Fruit fly (Drosophila melanogaster) whole organism, embryonic: ENCODE data around the gene dgt2.

Source experiments
- Abd-B ChIP-seq: fragments of 200-800 bp; sonication (Bioruptor generic); optimal IDR thresholded peaks from 2 replicates; lab custom pipeline; 2018; ENCODE audit warnings: missing biosample characterization, mild to moderate bottlenecking, missing genetic modification characterization, moderate library complexity
- Bdp1 ChIP-seq: fragments of 200-800 bp; sonication (Bioruptor generic); optimal IDR thresholded peaks from 3 replicates; lab custom pipeline; 2016; ENCODE audit warnings: missing biosample characterization, missing genetic modification characterization
- CG10959 ChIP-seq: fragments of 200-800 bp; sonication (Bioruptor generic); IDR thresholded peaks from 2 replicates; pipeline ENCODE4 v1.3.6; 2022; ENCODE audit warnings: missing biosample characterization, missing genetic modification characterization
- CG12219 ChIP-seq: fragments of 200-800 bp; sonication (Bioruptor generic); optimal IDR thresholded peaks from 3 replicates; lab custom pipeline; 2018; ENCODE audit warnings: missing biosample characterization, mild to moderate bottlenecking, missing genetic modification characterization
- CG1233 ChIP-seq: fragments of 200-800 bp; sonication (Bioruptor generic); optimal IDR thresholded peaks from 4 replicates; lab custom pipeline; 2018; ENCODE audit warnings: missing biosample characterization, mild to moderate bottlenecking, missing genetic modification characterization
- CG14014 ChIP-seq: fragments of 200-800 bp; sonication (Bioruptor generic); IDR thresholded peaks from 2 replicates; pipeline ENCODE4 v1.3.6; 2022; ENCODE audit warnings: missing biosample characterization, missing genetic modification characterization
- CG14667 ChIP-seq: fragments of 200-800 bp; sonication (Bioruptor generic); IDR thresholded peaks from 2 replicates; pipeline ENCODE4 v1.3.6; 2022; ENCODE audit warnings: missing biosample characterization, missing genetic modification characterization
- CG15479 ChIP-seq: fragments of 200-800 bp; sonication (Bioruptor generic); optimal IDR thresholded peaks from 3 replicates; lab custom pipeline; 2019; ENCODE audit warnings: missing biosample characterization, mild to moderate bottlenecking, missing genetic modification characterization, moderate library complexity
- CG16863 ChIP-seq: fragments of 200-800 bp; sonication (Bioruptor generic); optimal IDR thresholded peaks from 3 replicates; lab custom pipeline; 2016; ENCODE audit warnings: missing biosample characterization, missing genetic modification characterization
- CG17359 ChIP-seq: fragments of 200-800 bp; sonication (Bioruptor generic); optimal IDR thresholded peaks from 3 replicates; lab custom pipeline; 2018; ENCODE audit warnings: missing biosample characterization, mild to moderate bottlenecking, missing genetic modification characterization, moderate library complexity
- CG17385 ChIP-seq: fragments of 200-800 bp; sonication (Bioruptor generic); optimal IDR thresholded peaks from 3 replicates; lab custom pipeline; 2018; ENCODE audit warnings: missing biosample characterization, mild to moderate bottlenecking, missing genetic modification characterization
- CG18011 ChIP-seq: fragments of 200-800 bp; sonication (Bioruptor generic); optimal IDR thresholded peaks from 2 replicates; lab custom pipeline; 2017; ENCODE audit warnings: missing biosample characterization, missing genetic modification characterization, mild to moderate bottlenecking, moderate library complexity, missing genotype
- CG1832 ChIP-seq: fragments of 200-800 bp; sonication (Bioruptor generic); optimal IDR thresholded peaks from 2 replicates; lab custom pipeline; 2017; ENCODE audit warnings: missing biosample characterization, mild to moderate bottlenecking, missing genetic modification characterization, inconsistent platforms
- CG3847 ChIP-seq: fragments of 200-800 bp; sonication (Bioruptor generic); IDR thresholded peaks from 2 replicates; pipeline ENCODE4 v1.3.6; 2022; ENCODE audit warnings: missing biosample characterization, missing genetic modification characterization
- CG4360 ChIP-seq: fragments of 200-800 bp; sonication (Bioruptor generic); IDR thresholded peaks from 2 replicates; pipeline ENCODE4 v1.3.6; 2022; ENCODE audit warnings: missing biosample characterization, missing genetic modification characterization
- CG4854 ChIP-seq: fragments of 200-800 bp; sonication (Bioruptor generic); optimal IDR thresholded peaks from 2 replicates; lab custom pipeline; 2016; ENCODE audit warnings: missing biosample characterization, missing genetic modification characterization, inconsistent platforms
- CG6175 ChIP-seq: fragments of 200-800 bp; sonication (Bioruptor generic); IDR thresholded peaks from 3 replicates; pipeline ENCODE4 v1.3.6; 2022; ENCODE audit warnings: missing biosample characterization, missing genetic modification characterization
- CG7271 ChIP-seq: fragments of 200-800 bp; sonication (Bioruptor generic); optimal IDR thresholded peaks from 2 replicates; lab custom pipeline; 2018; ENCODE audit warnings: missing biosample characterization, mild to moderate bottlenecking, missing genetic modification characterization, moderate library complexity
- CG8359 ChIP-seq: fragments of 200-800 bp; sonication (Bioruptor generic); optimal IDR thresholded peaks from 2 replicates; lab custom pipeline; 2017; ENCODE audit warnings: missing biosample characterization, mild to moderate bottlenecking, missing genetic modification characterization, borderline replicate concordance
- D ChIP-seq, 2 experiments: fragments of 200-800 bp in 1 of 2; fragments of >200 bp in 1 of 2; sonication (Bioruptor generic) in 1 of 2; optimal IDR thresholded peaks; 2 replicates in 1 of 2; 3 replicates in 1 of 2; lab custom pipeline; 2017; ENCODE audit warnings: mild to moderate bottlenecking in 1 of 2, missing biosample characterization in 1 of 2, missing genetic modification characterization in 1 of 2, missing genetic modification reagents in 1 of 2
- Dbx ChIP-seq: fragments of 200-800 bp; sonication (Bioruptor generic); IDR thresholded peaks from 3 replicates; pipeline ENCODE4 v1.3.6; 2022; ENCODE audit warnings: missing biosample characterization, missing genetic modification characterization
- Dip3 ChIP-seq: fragments of 200-800 bp; sonication (Bioruptor generic); optimal IDR thresholded peaks from 3 replicates; lab custom pipeline; 2016; ENCODE audit warnings: missing biosample characterization, missing genetic modification characterization
- Jarid2 ChIP-seq: fragments of 200-800 bp; sonication (Bioruptor generic); optimal IDR thresholded peaks from 3 replicates; lab custom pipeline; 2017; ENCODE audit warnings: mild to moderate bottlenecking, missing biosample characterization, missing genetic modification reagents, missing genetic modification characterization
- Lhr ChIP-seq: fragments of 200-800 bp; sonication (Bioruptor generic); optimal IDR thresholded peaks from 3 replicates; lab custom pipeline; 2017; ENCODE audit warnings: mild to moderate bottlenecking, missing biosample characterization, missing genetic modification reagents, missing genetic modification characterization
- Med ChIP-seq: fragments of 200-800 bp; sonication (Bioruptor generic); peaks from one replicate; lab custom pipeline; 2016; ENCODE audit warnings: missing biosample characterization, missing genetic modification characterization, mild to moderate bottlenecking, inconsistent platforms, moderate library complexity
- Mes4 ChIP-seq: fragments of 200-800 bp; sonication (Bioruptor generic); optimal IDR thresholded peaks from 2 replicates; lab custom pipeline; 2016; ENCODE audit warnings: missing biosample characterization, missing genetic modification characterization
- NK7.1 ChIP-seq: fragments of 200-800 bp; sonication (Bioruptor generic); optimal IDR thresholded peaks from 3 replicates; lab custom pipeline; 2016; ENCODE audit warnings: missing biosample characterization, missing genetic modification characterization
- Rfx ChIP-seq: fragments of 200-800 bp; sonication (Bioruptor generic); IDR thresholded peaks from 2 replicates; pipeline ENCODE4 v1.3.6; 2022; ENCODE audit warnings: missing biosample characterization, missing genetic modification characterization
- Sox100B ChIP-seq: fragments of 200-800 bp; sonication (Bioruptor generic); optimal IDR thresholded peaks from 3 replicates; lab custom pipeline; 2018; ENCODE audit warnings: missing biosample characterization, mild to moderate bottlenecking, missing genetic modification characterization
- Ssrp ChIP-seq: fragments of 200-800 bp; sonication (Bioruptor generic); optimal IDR thresholded peaks from 2 replicates; lab custom pipeline; 2018; ENCODE audit warnings: missing biosample characterization, mild to moderate bottlenecking, missing genetic modification characterization, moderate library complexity
- TFAM ChIP-seq: fragments of 200-800 bp; sonication (Bioruptor generic); optimal IDR thresholded peaks from 2 replicates; lab custom pipeline; 2017; ENCODE audit warnings: missing biosample characterization, missing genetic modification characterization, inconsistent platforms
- ap ChIP-seq: fragments of 200-800 bp; sonication (Bioruptor generic); IDR thresholded peaks from 2 replicates; pipeline ENCODE4 v1.3.6; 2022; ENCODE audit warnings: missing biosample characterization, missing genetic modification characterization
- danr ChIP-seq: fragments of 200-800 bp; sonication (Bioruptor generic); IDR thresholded peaks from 2 replicates; pipeline ENCODE4 v1.3.6; 2022; ENCODE audit warnings: missing biosample characterization, missing genetic modification characterization
- jing ChIP-seq: fragments of 200-800 bp; sonication (Bioruptor generic); optimal IDR thresholded peaks from 2 replicates; lab custom pipeline; 2018; ENCODE audit warnings: missing biosample characterization, mild to moderate bottlenecking, missing genetic modification characterization
- maf-S ChIP-seq: fragments of 200-800 bp; sonication (Bioruptor generic); optimal IDR thresholded peaks from 2 replicates; lab custom pipeline; 2016; ENCODE audit warnings: missing biosample characterization, missing genetic modification characterization
- nau ChIP-seq: fragments of 200-800 bp; sonication (Bioruptor generic); optimal IDR thresholded peaks from 3 replicates; lab custom pipeline; 2017; ENCODE audit warnings: missing biosample characterization, mild to moderate bottlenecking, missing genetic modification characterization, missing genetic modification reagents
- org-1 ChIP-seq: fragments of 200-800 bp; sonication (Bioruptor generic); optimal IDR thresholded peaks from 2 replicates; lab custom pipeline; 2017; ENCODE audit warnings: missing biosample characterization, missing genetic modification characterization
- peb ChIP-seq: fragments of 200-800 bp; sonication (Bioruptor generic); IDR thresholded peaks from 2 replicates; pipeline ENCODE4 v1.3.6; 2022; ENCODE audit warnings: missing biosample characterization, missing genetic modification characterization
- prd ChIP-seq, 3 experiments: fragments of >200 bp in 2 of 3; fragments of 200-800 bp in 1 of 3; sonication (Bioruptor generic) in 1 of 3; optimal IDR thresholded peaks in 2 of 3; IDR thresholded peaks in 1 of 3; 2 replicates in 2 of 3; 3 replicates in 1 of 3; pipeline versions ENCODE4 v1.3.6 to Lab custom; 2017 to 2022; ENCODE audit warnings: missing biosample characterization in 1 of 3, missing genetic modification characterization in 1 of 3
- pros ChIP-seq: fragments of 200-800 bp; sonication (Bioruptor generic); optimal IDR thresholded peaks from 3 replicates; lab custom pipeline; 2019; ENCODE audit warnings: missing biosample characterization, mild to moderate bottlenecking, missing genetic modification characterization, moderate library complexity
- rib ChIP-seq: fragments of 200-800 bp; sonication (Bioruptor generic); IDR thresholded peaks from 2 replicates; pipeline ENCODE4 v1.3.6; 2022; ENCODE audit warnings: missing biosample characterization, missing genetic modification characterization
- salm ChIP-seq: fragments of 200-800 bp; sonication (Bioruptor generic); optimal IDR thresholded peaks from 2 replicates; lab custom pipeline; 2018; ENCODE audit warnings: missing biosample characterization, mild to moderate bottlenecking, missing genetic modification characterization
- sens ChIP-seq: fragments of 200-800 bp; sonication (Bioruptor generic); peaks from one replicate; lab custom pipeline; 2016; ENCODE audit warnings: missing biosample characterization, missing genetic modification characterization
- slou ChIP-seq: fragments of 200-800 bp; sonication (Bioruptor generic); optimal IDR thresholded peaks from 3 replicates; lab custom pipeline; 2016; ENCODE audit warnings: missing biosample characterization, missing genetic modification characterization
- trem ChIP-seq: fragments of 200-800 bp; optimal IDR thresholded peaks from 3 replicates; lab custom pipeline; 2019; ENCODE audit warnings: missing biosample characterization, mild to moderate bottlenecking, missing genetic modification characterization, moderate library complexity
- z ChIP-seq: fragments of 200-800 bp; sonication (Bioruptor generic); IDR thresholded peaks from 3 replicates; pipeline ENCODE4 v1.3.6; 2022; ENCODE audit warnings: missing biosample characterization, missing genetic modification characterization
- zen ChIP-seq: fragments of 200-800 bp; sonication (Bioruptor generic); optimal IDR thresholded peaks from 3 replicates; lab custom pipeline; 2018; ENCODE audit warnings: missing biosample characterization, mild to moderate bottlenecking, missing genetic modification characterization, moderate library complexity
- zen2 ChIP-seq: fragments of 200-800 bp; sonication (Bioruptor generic); IDR thresholded peaks from 3 replicates; pipeline ENCODE4 v1.3.6; 2022; ENCODE audit warnings: missing biosample characterization, missing genetic modification characterization; ENCODE audit not compliant: partially characterized antibody

The dgt2 gene

DNA sequence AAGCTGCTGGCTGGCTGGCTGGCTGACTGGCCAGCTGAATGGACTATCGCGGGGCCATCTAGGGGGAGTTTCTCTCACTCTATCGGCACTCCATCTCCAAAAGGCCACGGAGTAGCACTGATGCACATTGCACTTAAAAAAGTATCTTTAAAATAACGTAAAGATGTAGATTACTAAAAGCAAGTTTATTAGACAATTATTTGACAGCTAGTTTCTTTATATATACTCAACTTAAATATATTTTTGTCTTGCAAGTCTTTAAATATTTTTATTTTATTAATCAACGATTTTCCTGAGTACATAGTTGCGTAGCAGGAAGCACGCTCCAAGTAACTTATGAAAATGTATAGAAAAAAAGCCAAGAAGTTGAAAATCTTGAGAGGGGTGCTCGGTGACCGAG, 12.8 kb upstream of the dgt2 start:
- TF ChIP-seq ap (GFP tag; lab: Robert Waterston, UW) = no peak
- TF ChIP-seq CG17359 (tag; lab: Kevin White, UChicago) = no peak
- no peak for TF ChIP-seq NK7.1
- no peak for TF ChIP-seq salm (tag; lab: Kevin White, UChicago)
- TF ChIP-seq CG10959 (GFP tag; lab: Robert Waterston, UW) = no peak
- TF ChIP-seq Lhr (GFP tag; lab: Kevin White, UChicago) = no peak
- TF ChIP-seq CG6175 (GFP tag; lab: Robert Waterston, UW) = no peak
- TF ChIP-seq rib (GFP tag; lab: Robert Waterston, UW) = no peak
- TF ChIP-seq nau (GFP tag; lab: Kevin White, UChicago) = no peak
- TF ChIP-seq Bdp1 (GFP tag; lab: Kevin White, UChicago) = no peak
- no peak for TF ChIP-seq CG17385 (GFP tag; lab: Kevin White, UChicago)
- TF ChIP-seq pros (GFP tag; lab: Kevin White, UChicago) = no peak
- TF ChIP-seq CG12219 = no peak
- no peak for TF ChIP-seq Rfx (GFP tag; lab: Robert Waterston, UW)
- TF ChIP-seq CG7271 (tag; lab: Kevin White, UChicago) = no peak
- no peak for TF ChIP-seq Dbx (GFP tag; lab: Robert Waterston, UW)
- no peak for TF ChIP-seq maf-S
- no peak for TF ChIP-seq org-1
- no peak for TF ChIP-seq Abd-B (GFP tag; lab: Kevin White, UChicago)

DNA sequence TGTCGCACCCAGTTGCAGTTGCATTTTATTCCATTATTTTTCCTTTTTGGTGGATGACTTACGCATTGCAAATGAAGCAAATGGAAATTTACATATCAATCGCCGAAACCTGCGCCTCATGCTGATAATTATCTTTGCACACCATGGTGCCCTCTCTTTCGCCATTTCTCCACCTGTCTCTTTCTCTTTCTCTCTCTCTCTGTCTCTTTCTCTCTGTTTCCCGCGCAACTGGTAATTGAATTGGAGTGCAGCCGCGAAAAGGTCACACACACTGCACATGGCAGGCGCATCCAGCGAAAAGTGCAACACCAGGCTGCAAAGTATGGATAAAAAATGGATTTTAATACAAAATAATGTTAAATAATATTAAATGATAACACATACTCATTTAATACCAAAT, 12.0 kb upstream of the dgt2 start:
- TF ChIP-seq CG8359 = no peak
- TF ChIP-seq prd (optimal IDR thresholded peaks at IDR 0.05; lab: Kevin White, UChicago) = no peak
- TF ChIP-seq prd (GFP tag; IDR thresholded peaks at IDR 0.05; lab: Robert Waterston, UW) = no peak
- TF ChIP-seq Dip3 (GFP tag; lab: Kevin White, UChicago) = no peak
- TF ChIP-seq Jarid2 (GFP tag; lab: Kevin White, UChicago) = no peak
- no peak for TF ChIP-seq CG1233 (GFP tag; lab: Kevin White, UChicago)
- no peak for TF ChIP-seq CG3847 (GFP tag; lab: Robert Waterston, UW)
- no peak for TF ChIP-seq Ssrp (tag; lab: Kevin White, UChicago)
- TF ChIP-seq Sox100B (GFP tag; lab: Kevin White, UChicago) = no peak
- TF ChIP-seq CG18011 (GFP tag; lab: Kevin White, UChicago) = no peak
- TF ChIP-seq peb (GFP tag; lab: Robert Waterston, UW) = no peak
- TF ChIP-seq sens (GFP tag; lab: Kevin White, UChicago) = peak; percentile 75
- peak; percentile 28 for TF ChIP-seq CG15479 (GFP tag; lab: Kevin White, UChicago)
- TF ChIP-seq slou (GFP tag; lab: Kevin White, UChicago) = no peak
- peak; percentile 7 for TF ChIP-seq CG1832 (GFP tag; lab: Kevin White, UChicago)
- TF ChIP-seq CG4854 (GFP tag; lab: Kevin White, UChicago) = no peak
- TF ChIP-seq danr (GFP tag; lab: Robert Waterston, UW) = no peak
- no peak for TF ChIP-seq trem (tag; lab: Kevin White, UChicago)
- no peak for TF ChIP-seq CG14014 (GFP tag; lab: Robert Waterston, UW)
- TF ChIP-seq z (GFP tag; lab: Robert Waterston, UW) = no peak
- no peak for TF ChIP-seq TFAM
- no peak for TF ChIP-seq CG14667 (GFP tag; lab: Robert Waterston, UW)
- no peak for TF ChIP-seq D (optimal IDR thresholded peaks at IDR 0.05; lab: Kevin White, UChicago)
- no peak for TF ChIP-seq D (GFP tag; optimal IDR thresholded peaks at IDR 0.05; lab: Kevin White, UChicago)
- TF ChIP-seq Mes4 (GFP tag; lab: Kevin White, UChicago) = no peak
- no peak for TF ChIP-seq CG16863 (GFP tag; lab: Kevin White, UChicago)
- peak; percentile 53 for TF ChIP-seq zen (tag; lab: Kevin White, UChicago)
- TF ChIP-seq zen2 (GFP tag; lab: Robert Waterston, UW) = no peak
- no peak for TF ChIP-seq jing (GFP tag; lab: Kevin White, UChicago)
- no peak for TF ChIP-seq Med (GFP tag; lab: Kevin White, UChicago)
- TF ChIP-seq CG4360 = no peak
